Worm (Caenorhabditis elegans) whole organism, midembryonic: ENCODE data around the gene Y45F10C.4.

Experiments
- flt-1 ChIP-seq: fragments of 200-800 bp; sonication (Bioruptor generic); IDR thresholded peaks from 2 replicates; pipeline ENCODE4 v1.3.6; 2022; ENCODE audit warnings: missing genetic modification characterization, missing compliant biosample characterization
- ztf-23 ChIP-seq: fragments of 200-800 bp; sonication (Bioruptor generic); IDR thresholded peaks from 2 replicates; pipeline ENCODE4 v1.3.6; 2022; ENCODE audit warnings: missing genetic modification reagents, missing genetic modification characterization, missing compliant biosample characterization

- TF ChIP-seq ztf-23 (GFP tag; lab: Robert Waterston, UW) (no peak), flt-1 (GFP tag; lab: Robert Waterston, UW) (no peak)
Observed at ce11 chrIV:13710367-13710766, 46.4 kb upstream of the Y45F10C.4 start.
